Worm (Caenorhabditis elegans): ENCODE data around the gene col-73.
"Not testable (repeated sequence)": the region's sequence is repeated elsewhere in the genome, so short reads cannot be mapped to it uniquely, and the experiment has no call there.

Gene col-73

DNA sequence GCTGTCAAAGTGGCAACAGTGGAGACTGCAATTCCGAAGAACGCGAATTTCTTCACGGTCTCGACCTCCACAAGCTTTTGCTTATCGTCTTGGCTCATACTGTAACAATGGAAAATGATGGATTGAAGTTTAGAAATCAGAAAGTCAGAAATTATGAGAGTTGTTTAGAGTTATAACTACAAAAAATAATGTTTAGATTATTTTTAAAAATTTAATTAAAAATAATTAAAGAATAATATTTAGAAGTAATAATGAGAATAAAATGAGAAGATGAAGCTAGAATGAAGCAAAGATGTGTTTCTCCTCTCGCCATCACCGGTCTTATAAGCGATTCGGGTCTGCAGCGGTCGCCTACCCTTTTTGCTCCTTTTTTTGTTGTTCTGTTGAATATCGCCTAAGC is at the start of gene col-73:
Gene col-73, minus strand, starts transcription at position 101 of the 400 bp plus-strand sequence.
- TF ChIP-seq ztf-4 (tag; optimal IDR thresholded peaks at IDR 0.05) (no peak), zag-1 (tag; optimal IDR thresholded peaks at IDR 0.05) (no peak)

DNA sequence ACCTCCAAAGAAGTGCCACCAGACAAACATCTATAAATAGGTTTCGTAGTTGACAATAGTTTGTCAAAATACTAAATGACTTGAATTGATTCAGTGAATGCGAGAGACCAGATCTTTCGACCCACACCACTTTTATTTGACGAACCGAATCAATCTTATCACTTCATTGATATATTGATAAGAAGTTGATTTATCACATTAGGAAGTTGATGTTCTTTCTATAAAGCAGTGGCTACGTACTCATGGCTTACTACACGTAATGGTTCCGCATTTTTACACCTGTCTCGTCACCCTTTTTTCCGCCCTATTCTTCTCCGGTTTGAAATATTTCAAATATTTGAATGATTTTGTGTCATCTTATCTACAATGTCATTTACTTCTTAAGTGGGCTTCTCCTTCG is 47.7 kb upstream of the col-73 start:
- no peak for TF ChIP-seq ZK546.5 (tag; optimal IDR thresholded peaks at IDR 0.05)
- peak; percentile 18 for TF ChIP-seq sma-3 (GFP tag; optimal IDR thresholded peaks at IDR 0.05)
- peak; percentile 62 for TF ChIP-seq fos-1 (tag; optimal IDR thresholded peaks at IDR 0.05)

DNA sequence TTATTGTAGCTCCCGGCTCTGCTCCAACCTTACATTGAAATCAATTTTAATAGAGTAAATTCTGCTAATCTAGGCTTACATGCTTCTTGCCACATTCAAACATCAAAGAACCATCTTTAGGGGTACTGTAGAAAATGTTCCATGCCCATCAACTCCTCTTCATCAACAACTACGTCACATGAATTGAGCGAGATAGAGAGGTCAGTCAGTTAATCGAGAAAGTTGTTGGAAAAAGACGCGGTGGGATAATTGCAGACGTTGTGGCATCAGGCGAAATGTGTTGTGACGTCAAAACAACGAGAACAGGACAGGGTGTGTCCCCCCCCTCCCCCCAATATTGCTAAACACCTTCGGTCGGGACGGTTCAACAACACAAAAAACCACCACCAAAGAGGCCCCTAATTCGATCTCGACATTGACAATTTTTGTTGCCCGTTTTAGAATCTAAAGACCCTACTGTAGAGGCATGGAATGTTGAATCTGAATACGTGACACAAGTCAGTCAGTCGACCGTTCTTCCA is 45.6 kb upstream of the col-73 start:
- TF ChIP-seq blmp-1 (tag; optimal IDR thresholded peaks at IDR 0.05; ENCODE audit: insufficient read depth) (no peak), mab-5 (tag; optimal IDR thresholded peaks at IDR 0.05) (no peak), sem-4 (tag; optimal IDR thresholded peaks at IDR 0.05) (no peak), elt-3 (tag; optimal IDR thresholded peaks at IDR 0.05) (no peak), peb-1 (tag; optimal IDR thresholded peaks at IDR 0.05) (no peak), ztf-4 (tag; optimal IDR thresholded peaks at IDR 0.05) (no peak), zag-1 (tag; optimal IDR thresholded peaks at IDR 0.05) (no peak), sma-9 (GFP tag; optimal IDR thresholded peaks at IDR 0.05) (peak; percentile 3), sma-9 (tag; optimal IDR thresholded peaks at IDR 0.05) (no peak), ceh-82 (tag; optimal IDR thresholded peaks at IDR 0.05) (no peak), dmd-4 (tag; optimal IDR thresholded peaks at IDR 0.05) (no peak), lin-11 (tag; optimal IDR thresholded peaks at IDR 0.05) (no peak), mdl-1 (tag; optimal IDR thresholded peaks at IDR 0.05) (no peak), sma-3 (GFP tag; optimal IDR thresholded peaks at IDR 0.05) (peak; percentile 65), nhr-25 (tag; optimal IDR thresholded peaks at IDR 0.05) (peak; percentile 43), unc-62 (GFP tag; optimal IDR thresholded peaks at IDR 0.05) (no peak), nhr-23 (tag; optimal IDR thresholded peaks at IDR 0.05) (no peak), gmeb-1 (tag; optimal IDR thresholded peaks at IDR 0.05) (no peak)

DNA sequence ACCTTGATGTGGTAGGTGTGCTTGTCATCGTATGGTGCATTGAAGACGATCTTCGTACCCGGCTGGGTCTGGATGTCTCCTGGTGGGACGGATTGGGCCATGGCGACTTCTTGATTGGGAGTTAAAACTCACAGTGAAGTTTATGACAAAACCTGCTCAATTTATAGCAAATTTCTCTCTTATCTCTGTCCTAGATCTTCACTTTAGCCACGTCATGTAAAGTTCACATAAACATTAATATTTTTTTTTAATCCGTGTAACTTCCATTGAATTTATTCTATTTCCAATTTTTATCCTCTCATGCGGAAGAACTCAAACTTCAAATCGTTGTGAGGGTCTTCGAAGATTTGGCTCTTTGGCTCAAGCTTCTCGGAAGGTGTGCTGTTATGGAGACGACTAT is 43.5 kb upstream of the col-73 start, which contains the start of gene msp-31:
Gene msp-31, minus strand, starts transcription at position 101 of the 400 bp plus-strand sequence.
- TF ChIP-seq R02D3.7, nhr-237, C34F6.9 (tag; optimal IDR thresholded peaks at IDR 0.05): not testable (repeated sequence)

DNA sequence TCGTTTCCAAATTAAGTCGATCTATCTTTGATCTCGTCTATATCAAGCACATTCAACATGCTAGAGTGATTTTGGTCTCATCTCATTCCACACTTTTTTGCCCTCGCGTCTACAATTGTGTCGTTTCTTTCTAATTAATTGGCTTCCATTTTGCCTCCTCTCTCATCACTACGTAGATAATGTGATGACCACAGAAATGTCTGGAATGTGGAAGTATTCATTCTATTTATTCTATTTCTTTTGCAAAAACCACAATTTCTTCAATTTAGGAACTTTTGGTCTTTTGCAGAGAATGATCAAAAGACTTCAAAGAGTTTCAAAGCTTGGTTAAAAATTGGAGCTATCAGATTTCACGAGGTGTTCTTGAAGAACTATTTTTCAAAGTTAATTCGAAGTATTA is 42.6 kb upstream of the col-73 start:
- TF ChIP-seq lin-13 (GFP tag; optimal IDR thresholded peaks at IDR 0.05) (no peak), nhr-12 (tag; optimal IDR thresholded peaks at IDR 0.05) (no peak), unc-39 (tag; optimal IDR thresholded peaks at IDR 0.05) (no peak), elt-3 (tag; optimal IDR thresholded peaks at IDR 0.05) (no peak), mdl-1 (tag; optimal IDR thresholded peaks at IDR 0.05) (no peak), sem-4 (tag; optimal IDR thresholded peaks at IDR 0.05) (no peak), skn-1 (tag; optimal IDR thresholded peaks at IDR 0.05) (no peak), aly-2 (tag; optimal IDR thresholded peaks at IDR 0.05) (no peak), crh-2 (tag; optimal IDR thresholded peaks at IDR 0.05) (no peak), sma-3 (GFP tag; optimal IDR thresholded peaks at IDR 0.05) (no peak)

DNA sequence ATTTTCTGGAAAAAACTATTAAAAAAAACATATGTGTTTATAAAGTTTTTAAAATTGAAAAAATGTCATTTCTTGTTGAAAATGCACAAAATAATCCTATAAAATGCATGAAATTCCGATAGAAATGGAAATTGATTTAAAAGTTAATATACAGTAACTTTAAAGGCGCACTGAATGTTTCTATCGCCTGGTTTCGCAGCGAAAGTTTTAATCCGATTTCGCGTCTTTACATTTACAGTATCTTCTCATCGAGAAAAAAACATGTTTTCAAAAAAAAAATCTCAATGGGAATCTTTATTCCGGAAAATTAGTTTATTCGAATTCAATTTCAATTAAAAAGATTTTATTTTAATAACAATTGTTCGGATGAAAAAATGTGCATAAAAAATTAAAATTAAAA is 41.3 kb upstream of the col-73 start, which contains the start of gene R05F9.11:
Gene R05F9.11, minus strand, starts transcription at position 5 of the 400 bp plus-strand sequence.
- TF ChIP-seq unc-39 (tag; optimal IDR thresholded peaks at IDR 0.05) (no peak), nhr-25 (tag; optimal IDR thresholded peaks at IDR 0.05) (no peak), gmeb-1 (tag; optimal IDR thresholded peaks at IDR 0.05) (no peak), fos-1 (tag; optimal IDR thresholded peaks at IDR 0.05) (no peak), C34F6.9 (tag; optimal IDR thresholded peaks at IDR 0.05) (no peak), aly-2 (tag; optimal IDR thresholded peaks at IDR 0.05) (no peak), unc-55 (GFP tag; optimal IDR thresholded peaks at IDR 0.05) (no peak), peb-1 (tag; optimal IDR thresholded peaks at IDR 0.05) (no peak), nhr-12 (tag; optimal IDR thresholded peaks at IDR 0.05) (no peak), Y55F3AM.14 (GFP tag; optimal IDR thresholded peaks at IDR 0.05) (no peak), nhr-237 (tag; optimal IDR thresholded peaks at IDR 0.05) (no peak), lsy-2 (tag; optimal IDR thresholded peaks at IDR 0.05) (no peak), elt-1 (tag; optimal IDR thresholded peaks at IDR 0.05) (no peak), lin-13 (GFP tag; optimal IDR thresholded peaks at IDR 0.05) (no peak)
